Worm (Caenorhabditis elegans): ENCODE results near the gene F53B1.9.

Gene F53B1.9

DNA sequence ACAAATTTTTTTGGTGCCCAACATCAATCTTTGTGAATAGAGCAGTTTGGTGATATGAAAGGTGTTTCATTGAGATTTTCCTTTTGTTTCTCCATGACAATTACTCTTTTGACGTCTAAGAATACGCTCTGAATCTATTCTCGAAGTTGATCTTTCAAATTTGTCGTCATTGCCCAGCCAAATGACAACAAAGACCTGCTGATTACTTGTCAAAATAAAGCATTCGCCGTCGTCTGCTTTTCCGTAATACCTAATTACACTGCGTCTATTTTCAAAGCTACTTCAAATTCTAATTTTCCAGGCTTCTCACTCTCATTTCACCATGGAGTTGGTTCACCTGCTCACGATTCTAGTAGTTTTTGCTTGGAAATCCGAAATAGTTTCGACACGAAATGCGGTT is 26.3 kb downstream of the F53B1.9 start, which contains the start of gene F53B1.3:
F53B1.3 (plus strand) TSS at position 301 of the 400 bp plus-strand sequence.
- no peak for TF ChIP-seq ces-1 (GFP tag; optimal IDR thresholded peaks at IDR 0.05)
- TF ChIP-seq lsy-2 (tag; optimal IDR thresholded peaks at IDR 0.05): no peak
- no peak for TF ChIP-seq nhr-76 (tag; optimal IDR thresholded peaks at IDR 0.05)
- TF ChIP-seq sptf-1 (tag; optimal IDR thresholded peaks at IDR 0.05): no peak
- no peak for TF ChIP-seq unc-120 (tag; optimal IDR thresholded peaks at IDR 0.05; ENCODE audit: poor library complexity, severe bottlenecking)
- no peak for TF ChIP-seq mls-2 (tag; optimal IDR thresholded peaks at IDR 0.05)
- TF ChIP-seq unc-62 (GFP tag; optimal IDR thresholded peaks at IDR 0.05): no peak
- no peak for TF ChIP-seq ztf-11 (tag; optimal IDR thresholded peaks at IDR 0.05)
- no peak for TF ChIP-seq bed-3 (GFP tag; optimal IDR thresholded peaks at IDR 0.05)
- no peak for TF ChIP-seq snpc-4 (tag; optimal IDR thresholded peaks at IDR 0.05)
- TF ChIP-seq elt-1 (tag; optimal IDR thresholded peaks at IDR 0.05; ENCODE audit: borderline replicate concordance, insufficient read depth): no peak
- no peak for TF ChIP-seq ceh-39 (tag; optimal IDR thresholded peaks at IDR 0.05)
- TF ChIP-seq nhr-2 (tag; optimal IDR thresholded peaks at IDR 0.05): no peak
- TF ChIP-seq zip-8 (tag; optimal IDR thresholded peaks at IDR 0.05): no peak
- TF ChIP-seq drap-1 (GFP tag; optimal IDR thresholded peaks at IDR 0.05): no peak
- TF ChIP-seq nhr-237 (tag; optimal IDR thresholded peaks at IDR 0.05): no peak
- TF ChIP-seq cnd-1 (tag; optimal IDR thresholded peaks at IDR 0.05): no peak
- TF ChIP-seq elt-3 (tag; optimal IDR thresholded peaks at IDR 0.05): no peak
- no peak for TF ChIP-seq M03D4.4 (tag; optimal IDR thresholded peaks at IDR 0.05)

DNA sequence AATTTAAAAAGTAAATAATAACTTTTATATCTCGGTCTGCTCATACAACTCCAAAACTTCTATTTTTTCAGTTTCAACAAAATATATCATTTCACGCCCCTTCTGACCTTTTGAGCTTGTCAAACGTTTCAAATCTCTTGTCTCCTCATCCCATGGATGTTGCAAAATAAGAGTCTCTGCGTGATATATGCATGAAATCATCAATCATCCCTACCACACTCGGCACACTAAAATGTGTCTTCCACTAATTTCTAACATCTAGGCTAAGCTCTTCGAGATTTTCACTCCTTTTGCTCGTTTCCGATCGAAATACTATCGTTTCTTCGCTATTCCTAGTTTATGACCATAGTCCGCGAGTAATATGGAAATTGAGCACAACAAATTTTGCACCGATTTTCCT is 32.6 kb downstream of the F53B1.9 start:
- TF ChIP-seq unc-120 (tag; optimal IDR thresholded peaks at IDR 0.05; ENCODE audit: poor library complexity, severe bottlenecking) (no peak), blmp-1 (tag; optimal IDR thresholded peaks at IDR 0.05) (no peak), nhr-2 (tag; optimal IDR thresholded peaks at IDR 0.05) (no peak), drap-1 (GFP tag; optimal IDR thresholded peaks at IDR 0.05) (no peak), nhr-237 (tag; optimal IDR thresholded peaks at IDR 0.05) (no peak), sptf-1 (tag; optimal IDR thresholded peaks at IDR 0.05) (no peak), ztf-11 (tag; optimal IDR thresholded peaks at IDR 0.05) (no peak), lsy-2 (tag; optimal IDR thresholded peaks at IDR 0.05) (no peak), ceh-39 (tag; optimal IDR thresholded peaks at IDR 0.05) (no peak), ham-2 (GFP tag; optimal IDR thresholded peaks at IDR 0.05) (no peak), nhr-76 (tag; optimal IDR thresholded peaks at IDR 0.05) (no peak), nhr-28 (tag; optimal IDR thresholded peaks at IDR 0.05) (no peak), pha-4 (tag; optimal IDR thresholded peaks at IDR 0.05) (no peak), nhr-12 (tag; optimal IDR thresholded peaks at IDR 0.05) (no peak), ceh-43 (GFP tag; optimal IDR thresholded peaks at IDR 0.05) (no peak), bed-3 (GFP tag; optimal IDR thresholded peaks at IDR 0.05) (no peak)

- TF ChIP-seq unc-62 (GFP tag; optimal IDR thresholded peaks at IDR 0.05) (no peak), sptf-1 (tag; optimal IDR thresholded peaks at IDR 0.05) (no peak), ztf-11 (tag; optimal IDR thresholded peaks at IDR 0.05) (no peak), ceh-43 (GFP tag; optimal IDR thresholded peaks at IDR 0.05) (no peak), mls-2 (tag; optimal IDR thresholded peaks at IDR 0.05) (no peak), zip-8 (tag; optimal IDR thresholded peaks at IDR 0.05) (no peak), cnd-1 (tag; optimal IDR thresholded peaks at IDR 0.05) (no peak), lin-32 (GFP tag; optimal IDR thresholded peaks at IDR 0.05) (no peak), flh-1 (GFP tag; optimal IDR thresholded peaks at IDR 0.05) (no peak), mab-5 (tag; optimal IDR thresholded peaks at IDR 0.05) (no peak), M03D4.4 (tag; optimal IDR thresholded peaks at IDR 0.05) (no peak), nhr-12 (tag; optimal IDR thresholded peaks at IDR 0.05) (no peak), nhr-76 (tag; optimal IDR thresholded peaks at IDR 0.05) (no peak), pha-4 (tag; optimal IDR thresholded peaks at IDR 0.05) (no peak), tbx-8 (GFP tag; optimal IDR thresholded peaks at IDR 0.05) (no peak), elt-3 (tag; optimal IDR thresholded peaks at IDR 0.05) (no peak), unc-120 (tag; optimal IDR thresholded peaks at IDR 0.05; ENCODE audit: poor library complexity, severe bottlenecking) (no peak), ceh-83 (GFP tag; optimal IDR thresholded peaks at IDR 0.05) (no peak), blmp-1 (tag; optimal IDR thresholded peaks at IDR 0.05) (no peak), elt-1 (tag; optimal IDR thresholded peaks at IDR 0.05; ENCODE audit: borderline replicate concordance, insufficient read depth) (no peak)
These were observed 34.8 kb downstream of the F53B1.9 start, which contains the start of gene T21D9.2 for ce11 chrX:2096804-2097203. Gene T21D9.2 (minus strand): TSS chrX:2096904.

DNA sequence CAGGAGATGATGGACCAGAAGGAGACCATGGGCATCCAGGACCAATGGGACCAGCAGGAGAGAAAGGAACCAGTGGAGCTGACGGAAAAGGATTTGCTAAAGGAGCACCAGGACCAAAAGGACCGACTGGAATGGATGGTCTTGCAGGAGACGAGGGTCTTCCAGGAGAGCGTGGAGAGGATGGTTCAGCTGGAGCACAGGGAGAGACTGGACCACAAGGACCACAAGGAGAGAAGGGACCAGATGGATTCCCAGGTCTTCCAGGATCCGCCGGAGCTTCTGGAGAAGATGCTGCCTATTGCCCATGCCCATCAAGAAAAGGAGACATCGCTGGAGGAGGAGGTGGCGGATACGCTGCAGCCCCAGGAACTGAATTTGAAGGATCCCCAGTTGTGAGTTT is 37.5 kb downstream of the F53B1.9 start:
- TF ChIP-seq sptf-1 (tag; optimal IDR thresholded peaks at IDR 0.05): no peak
- TF ChIP-seq hlh-1 (tag; optimal IDR thresholded peaks at IDR 0.05): no peak
- no peak for TF ChIP-seq pha-4 (tag; optimal IDR thresholded peaks at IDR 0.05)

DNA sequence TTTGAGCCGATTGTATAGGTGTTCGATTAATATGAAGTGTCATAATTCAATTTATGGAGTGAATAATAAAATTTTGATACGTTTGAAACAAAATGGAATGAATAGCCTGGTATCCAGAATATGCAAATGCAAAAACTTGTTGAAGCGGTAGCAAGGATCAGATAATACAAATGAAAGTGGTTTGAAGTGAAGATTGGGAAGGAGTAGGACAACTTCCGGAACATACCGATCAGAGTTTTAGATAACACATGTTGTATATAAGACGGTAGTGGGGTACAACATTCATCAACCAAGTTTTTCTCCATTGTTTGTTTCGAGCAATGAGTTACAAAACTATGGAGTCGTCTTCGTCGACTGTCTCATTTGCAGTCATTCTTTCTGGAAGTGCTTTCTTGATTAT is 38.5 kb downstream of the F53B1.9 start, which contains the start of gene col-164:
col-164 (plus strand) TSS at position 301 of the 400 bp plus-strand sequence.
- TF ChIP-seq lin-13 (tag; optimal IDR thresholded peaks at IDR 0.05): no peak
- TF ChIP-seq lin-32 (GFP tag; optimal IDR thresholded peaks at IDR 0.05): no peak
- TF ChIP-seq lsy-2 (tag; optimal IDR thresholded peaks at IDR 0.05): no peak
- no peak for TF ChIP-seq elt-1 (tag; optimal IDR thresholded peaks at IDR 0.05; ENCODE audit: borderline replicate concordance, insufficient read depth)
- no peak for TF ChIP-seq cnd-1 (tag; optimal IDR thresholded peaks at IDR 0.05)
- no peak for TF ChIP-seq ceh-39 (tag; optimal IDR thresholded peaks at IDR 0.05)
- no peak for TF ChIP-seq M03D4.4 (tag; optimal IDR thresholded peaks at IDR 0.05)
- TF ChIP-seq mep-1 (tag; optimal IDR thresholded peaks at IDR 0.05): no peak
- TF ChIP-seq nhr-76 (tag; optimal IDR thresholded peaks at IDR 0.05): no peak
- no peak for TF ChIP-seq tbx-8 (GFP tag; optimal IDR thresholded peaks at IDR 0.05)
- no peak for TF ChIP-seq bed-3 (GFP tag; optimal IDR thresholded peaks at IDR 0.05)
- TF ChIP-seq nhr-28 (tag; optimal IDR thresholded peaks at IDR 0.05): no peak
- TF ChIP-seq sptf-1 (tag; optimal IDR thresholded peaks at IDR 0.05): no peak
- TF ChIP-seq elt-3 (tag; optimal IDR thresholded peaks at IDR 0.05): no peak
- no peak for TF ChIP-seq blmp-1 (tag; optimal IDR thresholded peaks at IDR 0.05)
- TF ChIP-seq zip-8 (tag; optimal IDR thresholded peaks at IDR 0.05): no peak

All from whole organism, mixed stage, embryonic.